Fruit fly (Drosophila melanogaster) whole organism, adult: Measurements from ENCODE around the gene ATPsyndelta.

Source experiments
- CG11617 ChIP-seq: fragments of 200-800 bp; sonication (Bioruptor generic); optimal IDR thresholded peaks from 2 replicates; lab custom pipeline; 2017; ENCODE audit warnings: mild to moderate bottlenecking, missing biosample characterization, missing genetic modification reagents, missing genetic modification characterization
- CG12768 ChIP-seq: fragments of 200-800 bp; sonication (Bioruptor generic); optimal IDR thresholded peaks from 2 replicates; lab custom pipeline; 2017; ENCODE audit warnings: missing biosample characterization, missing genetic modification characterization, mild to moderate bottlenecking, moderate library complexity, missing genetic modification reagents
- CG14711 ChIP-seq: fragments of 200-800 bp; sonication (Bioruptor generic); optimal IDR thresholded peaks from 2 replicates; lab custom pipeline; 2018; ENCODE audit warnings: missing biosample characterization, mild to moderate bottlenecking, missing genetic modification characterization, moderate library complexity
- CG1620 ChIP-seq: fragments of 200-800 bp; sonication (Bioruptor generic); optimal IDR thresholded peaks from 2 replicates; lab custom pipeline; 2016; ENCODE audit warnings: missing biosample characterization, missing genetic modification characterization
- CG33017 ChIP-seq: fragments of 200-800 bp; sonication (Bioruptor generic); optimal IDR thresholded peaks from 2 replicates; lab custom pipeline; 2018; ENCODE audit warnings: missing biosample characterization, mild to moderate bottlenecking, missing genetic modification characterization, moderate library complexity
- CG5204 ChIP-seq: fragments of 200-800 bp; sonication (Bioruptor generic); optimal IDR thresholded peaks from 2 replicates; lab custom pipeline; 2016; ENCODE audit warnings: missing biosample characterization, missing genetic modification characterization
- CG7045 ChIP-seq: fragments of 200-800 bp; sonication (Bioruptor generic); optimal IDR thresholded peaks from 2 replicates; lab custom pipeline; 2017; ENCODE audit warnings: missing biosample characterization, mild to moderate bottlenecking, missing genetic modification characterization
- CG7101 ChIP-seq: fragments of 200-800 bp; sonication (Bioruptor generic); optimal IDR thresholded peaks from 2 replicates; lab custom pipeline; 2018; ENCODE audit warnings: missing biosample characterization, mild to moderate bottlenecking, missing genetic modification characterization, moderate library complexity
- Clk ChIP-seq: fragments of 200-800 bp; sonication (Bioruptor generic); optimal IDR thresholded peaks from 2 replicates; lab custom pipeline; 2017; ENCODE audit warnings: missing biosample characterization, missing genetic modification characterization
- Crg-1 ChIP-seq: fragments of 200-800 bp; sonication (Bioruptor generic); optimal IDR thresholded peaks from 2 replicates; lab custom pipeline; 2016; ENCODE audit warnings: missing biosample characterization, missing genetic modification characterization
- Hr96 ChIP-seq: fragments of 200-800 bp; sonication (Bioruptor generic); optimal IDR thresholded peaks from 2 replicates; lab custom pipeline; 2016; ENCODE audit warnings: missing biosample characterization, missing genetic modification characterization
- Mnt ChIP-seq: fragments of 200-800 bp; sonication (Bioruptor generic); optimal IDR thresholded peaks from 2 replicates; lab custom pipeline; 2016; ENCODE audit warnings: missing biosample characterization, mild to moderate bottlenecking, missing genetic modification characterization
- bab1 ChIP-seq: fragments of 200-800 bp; sonication (Bioruptor generic); optimal IDR thresholded peaks from 3 replicates; lab custom pipeline; 2019; ENCODE audit warnings: missing biosample characterization, mild to moderate bottlenecking, missing genetic modification characterization, moderate library complexity
- cic ChIP-seq: fragments of 200-800 bp; sonication (Bioruptor generic); optimal IDR thresholded peaks from 2 replicates; lab custom pipeline; 2017; ENCODE audit warnings: missing biosample characterization, mild to moderate bottlenecking, missing genetic modification characterization, moderate library complexity
- cnc ChIP-seq, 2 experiments: fragments of >200 bp; optimal IDR thresholded peaks; 2 replicates each; lab custom pipeline; 2017
- kay ChIP-seq: fragments of 200-800 bp; sonication (Bioruptor generic); peaks from one replicate; lab custom pipeline; 2016; ENCODE audit warnings: missing biosample characterization, missing genetic modification characterization, borderline replicate concordance
- ovo ChIP-seq: fragments of 200-800 bp; sonication (Bioruptor generic); optimal IDR thresholded peaks from 2 replicates; lab custom pipeline; 2016; ENCODE audit warnings: missing biosample characterization, missing genetic modification characterization
- pad ChIP-seq: fragments of 200-800 bp; sonication (Bioruptor generic); optimal IDR thresholded peaks from 3 replicates; lab custom pipeline; 2017; ENCODE audit warnings: missing biosample characterization, missing genetic modification characterization, mild to moderate bottlenecking, moderate library complexity, missing genetic modification reagents
- tj ChIP-seq: fragments of 200-800 bp; sonication (Bioruptor generic); optimal IDR thresholded peaks from 3 replicates; lab custom pipeline; 2017; ENCODE audit warnings: missing biosample characterization, mild to moderate bottlenecking, missing genetic modification characterization, moderate library complexity
- toe ChIP-seq: fragments of 200-800 bp; sonication (Bioruptor generic); optimal IDR thresholded peaks from 2 replicates; lab custom pipeline; 2016; ENCODE audit warnings: missing biosample characterization, missing genetic modification characterization

ATPsyndelta gene

DNA sequence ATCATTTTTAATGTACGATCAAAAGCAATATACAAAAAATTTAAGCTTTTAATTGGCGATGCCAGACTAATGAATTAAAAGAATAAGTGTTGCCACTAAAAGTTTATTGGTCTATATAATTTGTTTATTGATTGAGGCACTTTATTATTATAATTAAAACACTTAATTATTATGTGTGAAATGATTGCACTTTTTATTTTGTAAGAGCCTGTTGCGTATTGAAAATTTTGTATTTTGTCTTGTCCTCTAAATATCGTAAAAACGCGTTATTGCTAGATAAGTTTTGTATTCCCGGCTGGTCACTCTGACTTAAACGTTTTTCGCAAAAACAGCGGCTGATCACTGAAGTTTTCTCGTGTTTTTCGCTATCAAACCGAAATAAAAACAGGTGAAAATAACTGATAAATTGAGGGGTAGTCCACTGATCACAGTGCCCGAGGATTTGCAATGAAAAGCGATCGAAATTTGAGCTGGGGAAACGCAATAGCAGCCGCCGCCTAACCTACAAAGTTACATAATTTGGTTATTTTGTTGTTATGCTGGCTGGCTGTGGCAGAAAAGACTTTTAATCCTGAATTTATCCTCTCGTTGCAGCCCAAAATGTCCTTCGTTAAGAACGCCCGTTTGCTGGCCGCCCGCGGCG lies at the start of gene ATPsyndelta:
Gene ATPsyndelta (plus strand): TSS at position 284 of the 643 bp plus-strand sequence.
- TF ChIP-seq tj (GFP tag; lab: Kevin White, UChicago) (no peak), CG14711 (peak; percentile 46)

DNA sequence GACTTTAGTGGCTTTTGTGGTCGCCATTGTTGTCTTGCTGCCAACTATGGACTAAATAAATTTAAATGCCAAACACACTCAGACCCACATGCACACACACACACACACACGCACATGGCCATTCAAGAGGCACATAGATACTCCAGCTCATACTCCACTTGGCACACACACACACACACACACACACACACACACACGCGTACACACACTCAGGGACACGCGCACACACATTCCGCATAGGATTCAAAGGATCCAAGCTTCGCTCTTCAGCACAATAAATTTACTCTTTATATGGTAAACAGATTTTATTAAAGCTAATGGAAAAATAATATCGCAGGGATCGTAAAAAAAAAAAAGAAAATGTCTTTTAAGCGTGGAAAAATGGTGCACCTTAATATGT lies 29.9 kb upstream of the ATPsyndelta start:
- TF ChIP-seq toe (GFP tag; lab: Kevin White, UChicago) (no peak), pad (GFP tag; lab: Kevin White, UChicago) (no peak), ovo (GFP tag; lab: Kevin White, UChicago) (no peak), kay (GFP tag; lab: Kevin White, UChicago) (no peak), bab1 (GFP tag; lab: Kevin White, UChicago) (no peak), CG7101 (tag; lab: Kevin White, UChicago) (no peak), CG1620 (GFP tag; lab: Kevin White, UChicago) (no peak), cic (GFP tag; lab: Kevin White, UChicago) (no peak), tj (GFP tag; lab: Kevin White, UChicago) (no peak), CG7045 (GFP tag; lab: Kevin White, UChicago) (no peak), CG12768 (GFP tag; lab: Kevin White, UChicago) (no peak), CG33017 (tag; lab: Kevin White, UChicago) (no peak), cnc (optimal IDR thresholded peaks at IDR 0.05; lab: Kevin White, UChicago) (no peak), Clk (no peak), CG14711 (no peak), Crg-1 (GFP tag; lab: Kevin White, UChicago) (no peak), CG11617 (GFP tag; lab: Kevin White, UChicago) (no peak)

DNA sequence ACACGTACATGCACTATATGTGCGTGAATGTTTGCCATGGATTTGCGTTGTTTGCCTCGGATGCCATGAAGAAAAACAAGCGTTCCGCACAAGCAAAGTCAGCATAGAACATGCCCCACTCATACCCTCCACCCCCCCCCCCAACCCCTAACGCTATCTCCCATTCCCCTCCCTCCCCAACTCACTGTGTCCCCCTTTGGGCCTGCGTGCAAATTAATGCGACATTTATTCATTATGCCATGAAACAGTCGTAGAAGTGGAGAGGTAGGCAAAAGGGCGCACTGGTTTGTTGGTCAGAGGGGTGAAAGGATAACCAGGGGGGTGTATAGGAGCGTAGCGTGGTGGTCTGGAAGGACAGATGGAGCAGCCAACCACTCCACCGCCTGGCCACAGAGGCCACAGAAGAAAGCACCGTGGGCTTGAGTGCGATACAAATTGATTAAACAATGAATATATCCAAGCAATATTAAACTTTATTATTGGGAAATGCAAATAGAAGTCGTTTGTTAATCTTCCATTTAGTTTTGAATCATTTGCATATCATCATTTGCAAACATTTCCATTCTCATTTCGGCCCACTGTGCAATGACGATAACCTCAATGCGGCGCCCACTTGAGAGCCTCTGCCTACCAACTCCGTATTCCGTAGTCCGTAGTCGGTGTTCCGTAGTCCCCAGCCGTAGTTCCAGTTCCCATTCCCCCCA lies 28.3 kb upstream of the ATPsyndelta start:
- TF ChIP-seq cnc (optimal IDR thresholded peaks at IDR 0.05; lab: Kevin White, UChicago) (no peak), CG11617 (GFP tag; lab: Kevin White, UChicago) (no peak), CG33017 (tag; lab: Kevin White, UChicago) (no peak), Crg-1 (GFP tag; lab: Kevin White, UChicago) (no peak), bab1 (GFP tag; lab: Kevin White, UChicago) (no peak), Clk (no peak), CG7101 (tag; lab: Kevin White, UChicago) (no peak), kay (GFP tag; lab: Kevin White, UChicago) (no peak), Mnt (GFP tag; lab: Kevin White, UChicago) (no peak), CG1620 (GFP tag; lab: Kevin White, UChicago) (no peak), CG7045 (GFP tag; lab: Kevin White, UChicago) (no peak)

DNA sequence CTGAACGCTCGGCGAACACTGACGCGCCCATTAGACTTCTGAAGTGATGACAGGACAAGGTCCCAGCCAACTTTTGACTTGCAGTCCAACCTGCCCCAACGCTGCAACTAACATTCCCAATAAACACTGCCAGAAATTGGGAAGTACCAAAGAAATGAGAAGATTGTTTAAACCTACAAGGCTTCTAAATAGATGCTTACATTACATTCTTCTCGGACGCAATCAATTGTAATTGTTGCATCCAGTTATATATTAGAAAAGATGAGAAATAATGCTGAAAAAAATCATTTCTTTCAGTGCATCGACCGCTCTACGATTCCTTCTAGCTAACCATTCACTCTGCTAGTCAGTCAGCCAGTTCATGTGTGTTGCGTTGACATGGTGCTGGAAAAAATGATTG lies 10.2 kb upstream of the ATPsyndelta start:
- TF ChIP-seq pad (GFP tag; lab: Kevin White, UChicago): no peak
- no peak for TF ChIP-seq Crg-1 (GFP tag; lab: Kevin White, UChicago)
- TF ChIP-seq CG1620 (GFP tag; lab: Kevin White, UChicago): no peak
- no peak for TF ChIP-seq CG7101 (tag; lab: Kevin White, UChicago)

DNA sequence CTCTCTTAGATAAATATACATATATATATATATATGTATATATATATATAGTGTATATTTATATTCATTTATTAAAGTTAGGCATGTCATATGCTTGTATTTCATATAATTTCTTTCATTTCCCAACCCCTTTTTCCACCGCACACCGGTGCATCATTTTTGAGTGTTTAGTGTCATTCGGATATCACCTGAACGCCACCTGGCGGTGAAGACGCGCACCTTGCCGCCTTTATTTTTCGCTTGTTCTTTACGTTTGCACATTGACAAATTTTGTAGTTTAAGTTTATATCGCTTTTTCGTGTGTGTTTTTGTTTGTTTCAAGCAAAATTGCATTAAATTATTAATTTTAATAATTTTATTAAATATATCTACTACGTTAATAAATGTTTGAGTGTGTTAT lies 6.7 kb upstream of the ATPsyndelta start:
- TF ChIP-seq Hr96 (GFP tag; lab: Kevin White, UChicago) (no peak), Crg-1 (GFP tag; lab: Kevin White, UChicago) (no peak), cic (GFP tag; lab: Kevin White, UChicago) (no peak), CG14711 (no peak), CG33017 (tag; lab: Kevin White, UChicago) (no peak), CG5204 (GFP tag; lab: Kevin White, UChicago) (no peak), pad (GFP tag; lab: Kevin White, UChicago) (no peak)

DNA sequence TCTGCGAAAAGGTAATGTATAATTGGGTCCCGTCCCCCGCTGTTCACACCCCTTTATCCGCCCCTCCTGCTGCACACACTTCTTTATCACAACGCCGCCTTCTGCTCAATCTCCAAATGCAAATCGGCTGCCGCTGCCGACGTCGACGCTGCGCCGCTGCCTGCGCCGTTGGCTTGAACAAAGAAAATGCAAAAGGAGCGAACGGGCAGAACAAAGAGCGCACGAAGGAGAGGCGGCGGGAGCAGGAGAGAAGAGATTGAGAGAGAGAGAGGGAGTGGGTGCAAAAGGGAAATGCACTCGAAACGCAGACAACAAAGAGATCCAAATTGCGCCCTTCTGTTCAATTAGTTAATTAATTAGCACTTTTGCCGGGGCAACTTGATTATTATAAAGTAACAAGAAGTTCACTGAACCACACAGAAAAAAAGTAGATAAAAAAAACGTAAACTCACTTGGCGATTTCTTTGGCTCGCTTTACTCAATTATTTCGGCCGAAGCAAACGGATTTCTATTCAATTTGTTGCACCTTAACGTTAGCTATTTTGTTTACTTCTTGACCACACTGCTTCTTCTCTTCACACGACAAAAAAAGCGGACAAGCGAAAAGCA lies 3.1 kb upstream of the ATPsyndelta start:
- TF ChIP-seq CG12768 (GFP tag; lab: Kevin White, UChicago): no peak
- peak; percentile 17 for TF ChIP-seq tj (GFP tag; lab: Kevin White, UChicago)
- TF ChIP-seq bab1 (GFP tag; lab: Kevin White, UChicago): no peak

DNA sequence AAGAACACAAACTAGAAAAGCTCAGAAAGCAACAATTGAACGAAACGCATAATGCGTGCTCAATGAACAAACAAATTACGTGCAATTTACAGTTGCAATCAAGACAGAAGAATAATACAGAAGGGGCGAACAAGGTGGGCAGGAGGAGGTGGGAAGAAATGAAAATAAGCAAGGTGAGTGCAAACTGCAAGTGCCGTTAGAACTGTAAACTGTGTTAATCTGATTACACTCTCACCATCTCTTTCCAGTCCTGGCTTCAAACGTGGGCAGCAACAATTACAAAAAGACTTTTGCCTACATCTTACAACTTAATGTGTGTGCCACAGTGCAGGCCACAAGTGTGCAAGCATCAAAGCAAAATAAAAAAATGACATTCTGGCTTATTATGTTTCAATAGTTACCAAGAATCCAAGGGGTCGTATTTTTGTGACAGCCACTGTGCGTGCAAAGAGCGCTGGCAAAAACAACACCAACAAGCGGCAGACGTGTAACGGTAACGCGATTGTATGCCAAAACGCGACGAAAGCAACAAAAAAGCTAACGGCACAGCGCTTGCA lies 2.4 kb upstream of the ATPsyndelta start:
- no peak for TF ChIP-seq CG7045 (GFP tag; lab: Kevin White, UChicago)
- peak; percentile 85 for TF ChIP-seq pad (GFP tag; lab: Kevin White, UChicago)
- TF ChIP-seq CG1620 (GFP tag; lab: Kevin White, UChicago): peak; percentile 35
- TF ChIP-seq CG14711: peak; percentile 38
- peak; percentile 70 for TF ChIP-seq ovo (GFP tag; lab: Kevin White, UChicago)
